Worm (Caenorhabditis elegans): ENCODE measurements around the gene srr-1.

The srr-1 gene

DNA sequence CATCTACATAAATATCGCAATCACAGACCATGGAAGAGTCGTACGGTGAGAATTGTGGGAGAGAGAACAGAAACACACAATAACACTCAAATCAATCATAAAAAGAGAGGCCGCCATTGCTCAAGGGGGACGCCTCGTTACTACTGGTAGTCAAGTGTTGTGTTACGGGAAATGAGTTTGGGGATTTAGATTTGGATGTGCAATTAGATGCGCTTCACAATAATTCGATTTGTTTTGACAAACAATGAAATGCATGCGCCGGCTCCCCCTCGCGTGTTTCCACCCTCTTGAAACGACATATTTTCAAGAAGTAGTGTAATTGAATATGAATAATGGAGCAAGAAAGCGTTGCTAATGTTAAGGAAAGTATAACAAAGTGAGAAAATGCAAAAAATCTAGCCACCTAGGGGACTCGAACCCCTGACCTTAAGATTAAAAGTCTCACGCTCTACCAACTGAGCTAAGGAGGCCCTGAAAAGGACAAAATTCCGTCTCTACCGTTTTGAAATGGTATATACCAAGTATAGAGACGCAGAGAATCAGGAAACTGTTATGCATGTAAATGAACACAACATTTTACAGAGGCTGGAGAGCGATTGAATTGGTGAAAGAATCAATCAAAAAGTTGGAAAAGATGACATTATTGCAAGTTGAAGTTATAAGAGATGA lies 26.8 kb downstream of the srr-1 start:
- TF ChIP-seq aly-1 (tag; optimal IDR thresholded peaks at IDR 0.05), result no peak
- no peak for TF ChIP-seq ceh-36 (tag; optimal IDR thresholded peaks at IDR 0.05)
- no peak for TF ChIP-seq ceh-13 (GFP tag; optimal IDR thresholded peaks at IDR 0.05)
- no peak for TF ChIP-seq F13C5.2 (tag; optimal IDR thresholded peaks at IDR 0.05)

DNA sequence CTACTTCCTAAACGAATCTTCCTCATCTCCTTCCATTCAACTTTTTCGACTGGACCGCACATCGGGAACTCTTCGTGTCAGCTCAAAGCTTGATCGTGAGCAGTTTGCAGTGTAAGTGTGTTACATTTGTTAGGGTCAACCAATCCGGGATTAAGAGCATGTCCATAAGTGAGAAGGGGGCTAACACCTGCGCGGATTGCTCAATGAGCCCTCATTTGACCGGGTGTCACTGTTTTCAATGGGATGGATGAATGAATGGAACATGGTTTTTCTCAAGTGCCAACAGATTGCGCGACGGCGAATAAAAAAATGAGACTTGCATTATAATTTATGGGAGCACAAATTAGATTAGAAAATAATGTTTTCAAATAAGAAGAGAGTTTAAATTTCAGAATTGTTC lies 28.3 kb downstream of the srr-1 start:
- no peak for TF ChIP-seq F13C5.2 (tag; optimal IDR thresholded peaks at IDR 0.05)
- no peak for TF ChIP-seq sea-1 (GFP tag; conservative IDR thresholded peaks at IDR 0.05)

DNA sequence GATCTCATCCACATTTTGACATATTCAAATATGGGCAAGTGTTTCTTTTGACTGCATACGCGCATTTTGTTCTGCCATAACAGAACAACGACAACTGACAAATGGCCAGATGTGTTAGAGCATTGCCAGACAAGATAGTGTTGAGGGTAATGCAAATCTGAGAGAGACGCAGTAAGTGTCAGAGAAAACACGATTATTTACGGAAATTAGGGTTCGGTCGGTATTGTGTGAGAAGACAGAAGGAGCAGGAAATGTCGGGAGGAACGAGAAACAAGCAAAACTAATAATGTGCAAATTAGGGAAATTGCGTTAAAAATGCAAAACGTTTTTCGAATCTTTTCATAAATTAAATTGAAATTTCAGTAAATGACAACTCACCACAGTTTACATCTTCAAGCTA lies 29.0 kb downstream of the srr-1 start:
- TF ChIP-seq flt-1 (GFP tag; IDR thresholded peaks at IDR 0.05), result no peak
- TF ChIP-seq ceh-36 (tag; optimal IDR thresholded peaks at IDR 0.05), result no peak
- TF ChIP-seq aly-1 (tag; optimal IDR thresholded peaks at IDR 0.05), result no peak
- TF ChIP-seq ets-7 (tag; optimal IDR thresholded peaks at IDR 0.05), result no peak
- no peak for TF ChIP-seq sea-1 (GFP tag; conservative IDR thresholded peaks at IDR 0.05)
- TF ChIP-seq scrt-1 (GFP tag; IDR thresholded peaks at IDR 0.05), result no peak
- no peak for TF ChIP-seq hmbx-1 (tag; optimal IDR thresholded peaks at IDR 0.05)
- TF ChIP-seq ceh-13 (GFP tag; optimal IDR thresholded peaks at IDR 0.05), result no peak
- TF ChIP-seq hnd-1 (tag; optimal IDR thresholded peaks at IDR 0.05), result no peak
- TF ChIP-seq tra-4 (tag; optimal IDR thresholded peaks at IDR 0.05), result no peak

DNA sequence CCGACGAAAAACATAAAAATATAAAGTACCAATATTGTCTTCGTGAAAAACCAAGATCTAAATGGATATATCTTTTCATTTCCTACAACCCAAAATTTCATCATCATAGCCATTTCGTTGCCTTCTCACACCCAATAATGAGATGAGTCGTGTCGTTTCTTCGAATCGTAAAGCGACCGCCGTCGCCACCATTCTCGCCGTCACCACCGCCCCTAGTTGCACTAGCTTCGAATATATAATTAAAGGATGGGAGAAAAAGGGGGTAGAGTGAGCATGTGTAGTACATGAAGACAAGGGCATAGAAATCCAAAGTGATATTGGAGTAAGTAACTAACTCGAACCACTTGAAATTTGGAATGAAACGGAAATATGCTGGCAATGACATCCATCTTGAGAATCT lies 31.3 kb downstream of the srr-1 start:
- TF ChIP-seq B0310.2 (tag; optimal IDR thresholded peaks at IDR 0.05), result no peak
- TF ChIP-seq ceh-36 (tag; optimal IDR thresholded peaks at IDR 0.05), result no peak
- TF ChIP-seq scrt-1 (GFP tag; IDR thresholded peaks at IDR 0.05), result no peak
- TF ChIP-seq aly-1 (tag; optimal IDR thresholded peaks at IDR 0.05), result no peak
- TF ChIP-seq pes-1 (GFP tag; IDR thresholded peaks at IDR 0.05), result no peak

DNA sequence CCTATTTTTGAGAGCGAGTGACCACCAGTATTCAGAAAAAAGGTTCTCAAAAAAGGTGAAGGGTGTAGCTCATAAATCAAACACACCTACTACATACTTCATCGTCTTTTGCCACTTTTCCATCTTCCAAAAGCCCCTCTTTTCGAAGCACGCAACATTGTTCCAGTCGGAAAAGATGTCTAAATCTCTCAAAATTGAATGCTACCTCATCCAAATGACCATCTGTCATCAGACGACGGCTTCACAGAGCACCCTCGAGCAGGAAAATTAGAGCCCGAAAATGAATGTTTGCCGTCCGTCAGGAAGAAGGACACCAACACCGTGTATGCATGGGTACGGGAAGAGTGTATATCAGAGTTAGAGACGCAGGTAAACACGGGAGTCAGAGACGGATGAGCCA lies 32.0 kb downstream of the srr-1 start:
- TF ChIP-seq B0310.2 (tag; optimal IDR thresholded peaks at IDR 0.05), result no peak
- no peak for TF ChIP-seq tra-4 (tag; optimal IDR thresholded peaks at IDR 0.05)
- no peak for TF ChIP-seq pes-1 (GFP tag; IDR thresholded peaks at IDR 0.05)
- no peak for TF ChIP-seq ama-1 (optimal IDR thresholded peaks at IDR 0.05)
- no peak for TF ChIP-seq hnd-1 (tag; optimal IDR thresholded peaks at IDR 0.05)
- TF ChIP-seq tbx-11 (GFP tag; IDR thresholded peaks at IDR 0.05), result no peak
- no peak for TF ChIP-seq tbx-37 (GFP tag; conservative IDR thresholded peaks at IDR 0.05)
- TF ChIP-seq scrt-1 (GFP tag; IDR thresholded peaks at IDR 0.05), result no peak

DNA sequence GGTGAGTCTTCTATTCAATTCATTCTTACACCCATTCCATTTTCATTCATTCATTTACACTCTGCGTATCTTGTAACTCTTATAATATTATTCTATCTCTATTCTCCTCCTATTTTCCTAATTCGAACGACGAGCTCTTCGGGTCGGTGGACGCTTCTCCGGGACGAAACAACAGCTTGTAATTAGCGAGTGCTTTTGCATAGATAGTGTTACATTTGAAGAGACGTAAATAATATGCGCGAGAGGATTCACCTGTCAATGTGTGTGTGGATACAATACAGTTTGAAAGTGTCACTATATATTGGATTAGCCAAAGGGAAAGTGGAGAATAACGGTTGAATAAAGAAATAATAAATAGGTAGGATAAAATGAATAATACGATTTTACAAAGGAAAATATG lies 32.9 kb downstream of the srr-1 start:
- TF ChIP-seq scrt-1 (GFP tag; IDR thresholded peaks at IDR 0.05) (no peak), F13C5.2 (tag; optimal IDR thresholded peaks at IDR 0.05) (no peak), ceh-36 (tag; optimal IDR thresholded peaks at IDR 0.05) (no peak), ets-7 (tag; optimal IDR thresholded peaks at IDR 0.05) (no peak), tra-4 (tag; optimal IDR thresholded peaks at IDR 0.05) (no peak), tbx-11 (GFP tag; IDR thresholded peaks at IDR 0.05) (no peak), B0310.2 (tag; optimal IDR thresholded peaks at IDR 0.05) (no peak), hmg-4 (GFP tag; optimal IDR thresholded peaks at IDR 0.05) (no peak), pes-1 (GFP tag; IDR thresholded peaks at IDR 0.05) (no peak), hnd-1 (tag; optimal IDR thresholded peaks at IDR 0.05) (no peak), hmbx-1 (tag; optimal IDR thresholded peaks at IDR 0.05) (no peak), flt-1 (GFP tag; IDR thresholded peaks at IDR 0.05) (no peak), tbx-37 (GFP tag; conservative IDR thresholded peaks at IDR 0.05) (no peak), aly-1 (tag; optimal IDR thresholded peaks at IDR 0.05) (no peak), ama-1 (optimal IDR thresholded peaks at IDR 0.05) (no peak), ceh-13 (GFP tag; optimal IDR thresholded peaks at IDR 0.05) (no peak), sea-1 (GFP tag; conservative IDR thresholded peaks at IDR 0.05) (no peak)

DNA sequence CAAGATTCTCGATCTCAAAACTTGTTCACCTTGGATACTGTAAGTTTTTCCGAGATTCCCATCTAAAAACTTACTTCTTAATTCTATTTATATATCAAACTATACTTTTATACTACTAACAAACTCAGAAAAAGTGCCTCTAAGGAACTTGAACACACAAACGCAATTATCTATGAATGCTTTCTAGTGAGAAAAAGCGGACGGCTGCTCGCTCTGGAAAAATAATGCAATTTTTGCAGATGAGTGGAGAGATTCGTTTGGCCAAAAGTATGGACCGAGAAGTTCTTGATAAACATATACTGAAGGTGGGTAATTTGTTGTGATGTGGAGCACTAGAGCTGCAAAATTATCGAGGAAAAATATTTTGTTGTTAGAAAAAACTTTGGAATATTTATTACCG lies 33.5 kb downstream of the srr-1 start:
- TF ChIP-seq aly-1 (tag; optimal IDR thresholded peaks at IDR 0.05) (no peak), ceh-36 (tag; optimal IDR thresholded peaks at IDR 0.05) (no peak), ama-1 (optimal IDR thresholded peaks at IDR 0.05) (no peak), hmg-4 (GFP tag; optimal IDR thresholded peaks at IDR 0.05) (no peak), B0310.2 (tag; optimal IDR thresholded peaks at IDR 0.05) (no peak), tbx-11 (GFP tag; IDR thresholded peaks at IDR 0.05) (no peak), tra-4 (tag; optimal IDR thresholded peaks at IDR 0.05) (no peak), hnd-1 (tag; optimal IDR thresholded peaks at IDR 0.05) (no peak), hmbx-1 (tag; optimal IDR thresholded peaks at IDR 0.05) (no peak), tbx-37 (GFP tag; conservative IDR thresholded peaks at IDR 0.05) (no peak), ceh-13 (GFP tag; optimal IDR thresholded peaks at IDR 0.05) (no peak), F13C5.2 (tag; optimal IDR thresholded peaks at IDR 0.05) (no peak), flt-1 (GFP tag; IDR thresholded peaks at IDR 0.05) (no peak), ets-7 (tag; optimal IDR thresholded peaks at IDR 0.05) (no peak)

DNA sequence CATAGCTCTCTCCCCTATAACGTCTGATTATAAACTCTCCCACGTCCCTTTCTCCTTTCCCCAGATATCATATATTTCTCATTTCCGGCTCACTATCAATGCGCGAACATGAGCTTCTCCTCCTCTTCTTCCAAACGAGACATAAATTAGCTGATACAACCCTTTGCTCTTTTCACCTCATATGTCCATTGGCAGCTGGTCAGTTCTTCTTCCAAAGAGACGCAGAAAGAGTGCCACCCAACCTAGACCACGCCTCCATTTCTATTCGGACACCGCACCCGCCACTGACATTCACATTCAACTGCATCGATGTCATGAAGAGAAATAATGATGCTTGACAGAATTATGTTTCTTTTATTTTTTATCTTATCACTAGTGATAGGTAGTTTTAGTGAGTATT lies 34.8 kb downstream of the srr-1 start, which contains the start of gene fmi-1:
Gene fmi-1 (plus strand): TSS at position 301 of the 400 bp plus-strand sequence.
- no peak for TF ChIP-seq ets-7 (tag; optimal IDR thresholded peaks at IDR 0.05)
- no peak for TF ChIP-seq hmbx-1 (tag; optimal IDR thresholded peaks at IDR 0.05)
- no peak for TF ChIP-seq sea-1 (GFP tag; conservative IDR thresholded peaks at IDR 0.05)
- no peak for TF ChIP-seq flt-1 (GFP tag; IDR thresholded peaks at IDR 0.05)
- no peak for TF ChIP-seq ceh-36 (tag; optimal IDR thresholded peaks at IDR 0.05)
- TF ChIP-seq tbx-37 (GFP tag; conservative IDR thresholded peaks at IDR 0.05), result no peak
- TF ChIP-seq tbx-11 (GFP tag; IDR thresholded peaks at IDR 0.05), result no peak
- TF ChIP-seq B0310.2 (tag; optimal IDR thresholded peaks at IDR 0.05), result no peak
- no peak for TF ChIP-seq ceh-13 (GFP tag; optimal IDR thresholded peaks at IDR 0.05)
- no peak for TF ChIP-seq tra-4 (tag; optimal IDR thresholded peaks at IDR 0.05)
- TF ChIP-seq hmg-4 (GFP tag; optimal IDR thresholded peaks at IDR 0.05), result no peak
- TF ChIP-seq scrt-1 (GFP tag; IDR thresholded peaks at IDR 0.05), result no peak

All from whole organism, early embryonic.